Worm (Caenorhabditis elegans): Measurements from ENCODE around the gene C29H12.6.

C29H12.6 gene

ce11 chrII:6118163-6118562, at the start of gene C29H12.6:
Gene C29H12.6, minus strand, starts transcription at chrII:6118263.
- TF ChIP-seq rec-8 (tag; optimal IDR thresholded peaks at IDR 0.05) (no peak), akir-1 (GFP tag; optimal IDR thresholded peaks at IDR 0.05) (no peak), attf-6 (GFP tag; IDR thresholded peaks at IDR 0.05) (no peak), ceh-91 (GFP tag; IDR thresholded peaks at IDR 0.05) (no peak), D2030.7 (GFP tag; IDR thresholded peaks at IDR 0.05) (no peak), nfya-1 (tag; optimal IDR thresholded peaks at IDR 0.05; ENCODE audit: borderline replicate concordance, insufficient read depth) (no peak), F55B11.4 (tag; optimal IDR thresholded peaks at IDR 0.05; ENCODE audit: borderline replicate concordance, insufficient read depth) (no peak), lsl-1 (GFP tag; optimal IDR thresholded peaks at IDR 0.05) (no peak)

ce11 chrII:6165152-6165551, 47.1 kb upstream of the C29H12.6 start:
- TF ChIP-seq F57C9.4 (tag; optimal IDR thresholded peaks at IDR 0.05) (no peak), lsy-27 (tag; optimal IDR thresholded peaks at IDR 0.05; ENCODE audit: borderline replicate concordance, insufficient read depth) (no peak), xnd-1 (tag; optimal IDR thresholded peaks at IDR 0.05) (no peak), somi-1 (GFP tag; optimal IDR thresholded peaks at IDR 0.05) (no peak), F22D6.2 (tag; optimal IDR thresholded peaks at IDR 0.05) (no peak), snpc-1.1 (tag; optimal IDR thresholded peaks at IDR 0.05; ENCODE audit: insufficient read depth) (no peak), lag-1 (GFP tag; IDR thresholded peaks at IDR 0.05) (no peak), B0035.1 (tag; optimal IDR thresholded peaks at IDR 0.05) (no peak), tbp1 (GFP tag; optimal IDR thresholded peaks at IDR 0.05) (no peak), bed-1 (GFP tag; IDR thresholded peaks at IDR 0.05) (no peak), chd-7 (tag; optimal IDR thresholded peaks at IDR 0.05) (no peak), ekl-4 (GFP tag; IDR thresholded peaks at IDR 0.05) (no peak), egl-18 (GFP tag; IDR thresholded peaks at IDR 0.05) (no peak), ceh-27 (GFP tag; optimal IDR thresholded peaks at IDR 0.05) (no peak), egl-44 (GFP tag; IDR thresholded peaks at IDR 0.05) (no peak), madf-8 (GFP tag; conservative IDR thresholded peaks at IDR 0.05) (no peak)

ce11 chrII:6160994-6161393, 42.9 kb upstream of the C29H12.6 start, which contains the start of gene exp-1:
Gene exp-1, minus strand, starts transcription at chrII:6161094.
- no peak for TF ChIP-seq madf-8 (GFP tag; conservative IDR thresholded peaks at IDR 0.05)
- TF ChIP-seq lsl-1 (GFP tag; optimal IDR thresholded peaks at IDR 0.05), result no peak
- no peak for TF ChIP-seq mcd-1 (GFP tag; IDR thresholded peaks at IDR 0.05)
- no peak for TF ChIP-seq nhr-27 (tag; optimal IDR thresholded peaks at IDR 0.05)
- TF ChIP-seq pha-4 (tag; optimal IDR thresholded peaks at IDR 0.05), result no peak
- TF ChIP-seq akir-1 (GFP tag; optimal IDR thresholded peaks at IDR 0.05), result no peak
- TF ChIP-seq F49E8.2 (tag; optimal IDR thresholded peaks at IDR 0.05; ENCODE audit: insufficient read depth), result no peak
- TF ChIP-seq gei-17 (GFP tag; optimal IDR thresholded peaks at IDR 0.05), result no peak
- TF ChIP-seq ccch-3 (GFP tag; optimal IDR thresholded peaks at IDR 0.05), result no peak
- no peak for TF ChIP-seq hsf-1 (GFP tag; IDR thresholded peaks at IDR 0.05)
- TF ChIP-seq rcor-1 (GFP tag; IDR thresholded peaks at IDR 0.05), result no peak
- TF ChIP-seq hrde-1 (tag; optimal IDR thresholded peaks at IDR 0.05; ENCODE audit: borderline replicate concordance), result no peak
- TF ChIP-seq Y53G8AR.9 (GFP tag; conservative IDR thresholded peaks at IDR 0.05), result no peak
